Worm (Caenorhabditis elegans) whole organism, young adult: Measurements from ENCODE around the gene Y69E1A.8.

Experiments used
- B0261.1 ChIP-seq: sonication (generic microtip); optimal IDR thresholded peaks from 2 replicates; lab custom pipeline; 2016; ENCODE audit warnings: mild to moderate bottlenecking, missing genetic modification characterization, moderate library complexity, missing compliant biosample characterization
- B0336.3 ChIP-seq: fragments of 200-800 bp; sonication (Bioruptor generic); IDR thresholded peaks from 2 replicates; pipeline ENCODE4 v1.3.6; 2022; ENCODE audit warnings: missing genetic modification characterization, missing compliant biosample characterization
- C06A6.2 ChIP-seq: fragments of 200-800 bp; sonication (Bioruptor generic); conservative IDR thresholded peaks from 2 replicates; pipeline ENCODE4 v1.3.6; 2022; ENCODE audit warnings: missing genetic modification characterization, missing compliant biosample characterization
- D2030.7 ChIP-seq: fragments of 200-800 bp; sonication (Bioruptor generic); IDR thresholded peaks from 2 replicates; pipeline ENCODE4 v1.3.6; 2022; ENCODE audit warnings: missing genetic modification reagents, missing genetic modification characterization, missing compliant biosample characterization
- F23B12.7 ChIP-seq: sonication (generic microtip); optimal IDR thresholded peaks from 2 replicates; lab custom pipeline; 2017; ENCODE audit warnings: missing genetic modification characterization, mild to moderate bottlenecking, missing compliant biosample characterization, antibody characterized with exemption, moderate library complexity; ENCODE audit not compliant: insufficient read depth
- K12H6.12 ChIP-seq: fragments of 200-800 bp; sonication (Bioruptor generic); optimal IDR thresholded peaks from 2 replicates; lab custom pipeline; 2018; ENCODE audit warnings: mild to moderate bottlenecking, missing genetic modification characterization, missing compliant biosample characterization
- T26A5.8 ChIP-seq: sonication (generic microtip); optimal IDR thresholded peaks from 2 replicates; lab custom pipeline; 2016; ENCODE audit warnings: missing genetic modification characterization, missing compliant biosample characterization
- Y56A3A.18 ChIP-seq: fragments of 200-800 bp; sonication (Bioruptor generic); IDR thresholded peaks from 2 replicates; pipeline ENCODE4 v1.3.6; 2022; ENCODE audit warnings: missing genetic modification reagents, missing genetic modification characterization, missing compliant biosample characterization
- ZK185.1 ChIP-seq: sonication (generic microtip); optimal IDR thresholded peaks from 2 replicates; lab custom pipeline; 2016; ENCODE audit warnings: mild to moderate bottlenecking, missing genetic modification characterization, missing compliant biosample characterization; ENCODE audit not compliant: poor library complexity, severe bottlenecking
- atf-7 ChIP-seq: sonication (generic microtip); optimal IDR thresholded peaks from 2 replicates; lab custom pipeline; 2017; ENCODE audit warnings: mild to moderate bottlenecking, missing genetic modification characterization, missing compliant biosample characterization
- athp-1 ChIP-seq: sonication (generic microtip); optimal IDR thresholded peaks from 2 replicates; lab custom pipeline; 2017; ENCODE audit warnings: mild to moderate bottlenecking, missing genetic modification characterization, missing compliant biosample characterization
- cebp-1 ChIP-seq, 2 experiments: fragments of 200-800 bp in 1 of 2; sonication (Bioruptor generic) in 1 of 2; sonication (generic microtip) in 1 of 2; IDR thresholded peaks in 1 of 2; optimal IDR thresholded peaks in 1 of 2; 2 replicates each; pipeline versions ENCODE4 v1.3.6 to Lab custom; 2017 to 2022; ENCODE audit warnings: missing compliant biosample characterization in 2 of 2, missing genetic modification characterization in 2 of 2, mild to moderate bottlenecking in 1 of 2, missing genetic modification reagents in 1 of 2, moderate library complexity in 1 of 2
- ceh-100 ChIP-seq: fragments of 200-800 bp; sonication (Bioruptor generic); IDR thresholded peaks from 2 replicates; pipeline ENCODE4 v1.3.6; 2022; ENCODE audit warnings: missing genetic modification reagents, missing genetic modification characterization, missing compliant biosample characterization
- ceh-58 ChIP-seq: fragments of 200-800 bp; sonication (Bioruptor generic); IDR thresholded peaks from 2 replicates; pipeline ENCODE4 v1.3.6; 2022; ENCODE audit warnings: missing genetic modification characterization, missing compliant biosample characterization
- ceh-79 ChIP-seq: sonication (generic microtip); optimal IDR thresholded peaks from 2 replicates; lab custom pipeline; 2017; ENCODE audit warnings: mild to moderate bottlenecking, missing genetic modification characterization, missing compliant biosample characterization
- chd-7 ChIP-seq: sonication (generic microtip); optimal IDR thresholded peaks from 2 replicates; lab custom pipeline; 2016; ENCODE audit warnings: mild to moderate bottlenecking, missing genetic modification characterization, moderate library complexity, missing compliant biosample characterization
- dox-1 ChIP-seq: fragments of 200-800 bp; sonication (Bioruptor generic); IDR thresholded peaks from 2 replicates; pipeline ENCODE4 v1.3.6; 2022; ENCODE audit warnings: missing genetic modification reagents, missing genetic modification characterization, missing compliant biosample characterization
- dpff-1 ChIP-seq: sonication (generic microtip); optimal IDR thresholded peaks from 2 replicates; lab custom pipeline; 2017; ENCODE audit warnings: mild to moderate bottlenecking, missing genetic modification characterization, missing compliant biosample characterization
- ekl-4 ChIP-seq: fragments of 200-800 bp; sonication (Bioruptor generic); IDR thresholded peaks from 2 replicates; pipeline ENCODE4 v1.3.6; 2022; ENCODE audit warnings: missing genetic modification reagents, missing genetic modification characterization, missing compliant biosample characterization
- ets-4 ChIP-seq: fragments of 200-800 bp; sonication (Bioruptor generic); optimal IDR thresholded peaks from 2 replicates; lab custom pipeline; 2018; ENCODE audit warnings: mild to moderate bottlenecking, missing genetic modification characterization, missing compliant biosample characterization
- hmg-20 ChIP-seq: fragments of 200-800 bp; sonication (Bioruptor generic); IDR thresholded peaks from 2 replicates; pipeline ENCODE4 v1.3.6; 2022; ENCODE audit warnings: missing genetic modification reagents, missing genetic modification characterization, missing compliant biosample characterization
- lin-35 ChIP-seq, 3 experiments: fragments of 150-350 bp in 2 of 3; sonication (generic microtip) in 1 of 3; optimal IDR thresholded peaks; 2 replicates each; lab custom pipeline; 2014 to 2018; ENCODE audit warnings: missing biosample characterization in 3 of 3, missing genetic modification characterization in 3 of 3, missing genetic modification reagents in 3 of 3
- lin-54 ChIP-seq: fragments of 200-800 bp; sonication (Bioruptor generic); optimal IDR thresholded peaks from 2 replicates; lab custom pipeline; 2018; ENCODE audit warnings: mild to moderate bottlenecking, missing genetic modification characterization, missing compliant biosample characterization
- lsl-1 ChIP-seq: fragments of 200-800 bp; sonication (Bioruptor generic); optimal IDR thresholded peaks from 2 replicates; lab custom pipeline; 2018; ENCODE audit warnings: mild to moderate bottlenecking, missing genetic modification characterization, moderate library complexity, missing compliant biosample characterization
- lsy-27 ChIP-seq: sonication (generic microtip); optimal IDR thresholded peaks from 2 replicates; lab custom pipeline; 2017; ENCODE audit warnings: missing genetic modification characterization, mild to moderate bottlenecking, missing compliant biosample characterization, antibody characterized with exemption, missing genotype, borderline replicate concordance; ENCODE audit not compliant: insufficient read depth
- madf-3 ChIP-seq: fragments of 200-800 bp; sonication (Bioruptor generic); IDR thresholded peaks from 2 replicates; pipeline ENCODE4 v1.3.6; 2022; ENCODE audit warnings: missing genetic modification reagents, missing genetic modification characterization, missing compliant biosample characterization
- madf-6 ChIP-seq: fragments of 200-800 bp; sonication (Bioruptor generic); IDR thresholded peaks from 2 replicates; pipeline ENCODE4 v1.3.6; 2022; ENCODE audit warnings: missing genetic modification reagents, missing genetic modification characterization, missing compliant biosample characterization
- mcd-1 ChIP-seq: fragments of 200-800 bp; sonication (Bioruptor generic); IDR thresholded peaks from 2 replicates; pipeline ENCODE4 v1.3.6; 2022; ENCODE audit warnings: missing genetic modification reagents, missing genetic modification characterization, missing compliant biosample characterization
- mxl-1 ChIP-seq: sonication (generic microtip); optimal IDR thresholded peaks from 2 replicates; lab custom pipeline; 2016; ENCODE audit warnings: missing genetic modification characterization, missing compliant biosample characterization
- nfya-1 ChIP-seq: sonication (generic microtip); optimal IDR thresholded peaks from 2 replicates; lab custom pipeline; 2017; ENCODE audit warnings: antibody characterized with exemption, missing compliant biosample characterization, missing genetic modification characterization, borderline replicate concordance; ENCODE audit not compliant: insufficient read depth
- nfyb-1 ChIP-seq: fragments of 200-800 bp; sonication (Bioruptor generic); IDR thresholded peaks from 2 replicates; pipeline ENCODE4 v1.3.6; 2022; ENCODE audit warnings: missing genetic modification reagents, missing genetic modification characterization, missing compliant biosample characterization
- nhr-120 ChIP-seq: fragments of 200-800 bp; sonication (Bioruptor generic); IDR thresholded peaks from 2 replicates; pipeline ENCODE4 v1.3.6; 2022; ENCODE audit warnings: missing genetic modification characterization, missing compliant biosample characterization
- nhr-27 ChIP-seq: fragments of 200-800 bp; sonication (Bioruptor generic); optimal IDR thresholded peaks from 2 replicates; lab custom pipeline; 2018; ENCODE audit warnings: mild to moderate bottlenecking, missing genetic modification characterization, moderate library complexity, missing compliant biosample characterization
- pbrm-1 ChIP-seq: fragments of 200-800 bp; sonication (Bioruptor generic); IDR thresholded peaks from 2 replicates; pipeline ENCODE4 v1.3.6; 2022; ENCODE audit warnings: missing genetic modification reagents, missing genetic modification characterization, missing compliant biosample characterization
- rec-8 ChIP-seq, 2 experiments: sonication (generic microtip); optimal IDR thresholded peaks; 2 replicates each; lab custom pipeline; 2016; ENCODE audit warnings: mild to moderate bottlenecking in 2 of 2, missing genetic modification characterization in 2 of 2, missing genetic modification reagents in 2 of 2, missing genotype in 2 of 2, missing biosample characterization in 1 of 2, missing compliant biosample characterization in 1 of 2, moderate library complexity in 1 of 2
- rpc-1 ChIP-seq, 2 experiments: fragments of 150-350 bp in 1 of 2; sonication (generic microtip) in 1 of 2; optimal IDR thresholded peaks; 2 replicates each; lab custom pipeline; 2014 to 2018; ENCODE audit warnings: missing biosample characterization in 1 of 2, missing genetic modification characterization in 1 of 2, missing genetic modification reagents in 1 of 2, missing genotype in 1 of 2
- snpc-1.1 ChIP-seq: sonication (generic microtip); optimal IDR thresholded peaks from 2 replicates; lab custom pipeline; 2017; ENCODE audit warnings: missing genetic modification characterization, mild to moderate bottlenecking, missing compliant biosample characterization, antibody characterized with exemption, moderate library complexity, missing genotype, missing genetic modification reagents; ENCODE audit not compliant: insufficient read depth
- snpc-1.3 ChIP-seq: sonication (generic microtip); optimal IDR thresholded peaks from 2 replicates; lab custom pipeline; 2017; ENCODE audit warnings: missing genetic modification characterization, mild to moderate bottlenecking, missing compliant biosample characterization, antibody characterized with exemption, moderate library complexity, missing genotype, missing genetic modification reagents; ENCODE audit not compliant: insufficient read depth
- snpc-3.4 ChIP-seq: sonication (generic microtip); optimal IDR thresholded peaks from 2 replicates; lab custom pipeline; 2017; ENCODE audit warnings: missing genetic modification characterization, mild to moderate bottlenecking, missing compliant biosample characterization, antibody characterized with exemption, moderate library complexity, missing genotype, missing genetic modification reagents
- somi-1 ChIP-seq: fragments of 200-800 bp; sonication (Bioruptor generic); optimal IDR thresholded peaks from 2 replicates; lab custom pipeline; 2018; ENCODE audit warnings: mild to moderate bottlenecking, missing genetic modification characterization, missing compliant biosample characterization
- unc-62 ChIP-seq: fragments of 150-350 bp; optimal IDR thresholded peaks from 2 replicates; lab custom pipeline; 2014; ENCODE audit warnings: missing biosample characterization, missing genetic modification reagents, missing genetic modification characterization
- xnd-1 ChIP-seq: sonication (generic microtip); optimal IDR thresholded peaks from 2 replicates; lab custom pipeline; 2016; ENCODE audit warnings: missing genotype, missing genetic modification reagents, missing genetic modification characterization, missing compliant biosample characterization
- zim-3 ChIP-seq: sonication (generic microtip); optimal IDR thresholded peaks from 2 replicates; lab custom pipeline; 2017; ENCODE audit warnings: mild to moderate bottlenecking, missing genetic modification characterization, moderate library complexity, missing compliant biosample characterization
- ztf-18 ChIP-seq: sonication (generic microtip); optimal IDR thresholded peaks from 2 replicates; lab custom pipeline; 2016; ENCODE audit warnings: missing genotype, mild to moderate bottlenecking, missing genetic modification characterization, missing compliant biosample characterization
- ztf-28 ChIP-seq: fragments of 200-800 bp; sonication (Bioruptor generic); IDR thresholded peaks from 2 replicates; pipeline ENCODE4 v1.3.6; 2022; ENCODE audit warnings: missing genetic modification reagents, missing genetic modification characterization, missing compliant biosample characterization

Gene Y69E1A.8

DNA sequence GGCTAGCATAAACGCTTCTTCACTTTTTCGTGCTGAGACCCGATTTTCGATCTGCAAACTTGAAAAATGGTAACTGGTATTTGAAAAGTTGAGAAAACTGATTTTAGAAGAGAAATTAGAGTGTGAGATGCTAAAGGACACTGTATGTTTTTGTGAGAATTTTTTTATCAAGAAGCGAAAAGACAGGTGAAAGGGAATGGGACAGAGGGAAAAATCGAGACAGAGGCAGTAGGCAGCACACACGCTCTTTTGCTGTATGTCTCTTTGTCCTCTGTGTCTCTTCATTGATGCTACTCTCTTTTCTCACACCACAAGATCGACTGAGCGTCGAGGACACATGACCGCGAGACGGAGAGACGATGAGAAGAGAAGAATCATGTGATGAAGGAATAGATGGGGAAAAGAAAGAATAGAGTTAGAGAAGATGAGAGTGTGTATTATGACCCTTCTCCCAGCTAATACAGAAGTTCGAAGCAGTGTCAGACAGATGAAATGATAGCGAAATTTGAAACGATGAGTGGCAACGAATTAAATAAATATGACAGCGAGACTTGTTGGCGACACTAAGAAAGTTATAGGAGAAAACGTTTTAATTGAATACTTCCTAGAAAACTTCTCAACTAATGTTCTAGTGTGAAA lies 30.4 kb upstream of the Y69E1A.8 start, which contains the start of gene lgg-2 (continued):
- TF ChIP-seq rec-8 (tag; optimal IDR thresholded peaks at IDR 0.05; lab: Kevin White, UChicago) (no peak), zim-3 (tag; lab: Kevin White, UChicago) (no peak), lin-35 (GFP tag; optimal IDR thresholded peaks at IDR 0.05; lab: Kevin White, UChicago) (peak in 2 of 3 experiments; percentile 31 to 92), madf-3 (GFP tag; lab: Robert Waterston, UW) (0 out of 2 replicates have a peak, but pooled peaks have one; percentile 64), nhr-120 (no peak), lin-54 (GFP tag; lab: Kevin White, UChicago) (peak; percentile 81), ceh-58 (GFP tag; lab: Robert Waterston, UW) (no peak), snpc-3.4 (tag; lab: Kevin White, UChicago) (no peak), T26A5.8 (tag; lab: Kevin White, UChicago) (no peak), dpff-1 (no peak), lsl-1 (GFP tag; lab: Kevin White, UChicago) (no peak), nfya-1 (tag; lab: Kevin White, UChicago) (no peak), Y56A3A.18 (GFP tag; lab: Robert Waterston, UW) (peak; percentile 42; the same call in 1 of the 2 replicates), nfyb-1 (peak; percentile 92), cebp-1 (GFP tag; IDR thresholded peaks at IDR 0.05; lab: Robert Waterston, UW) (peak; percentile 44; the same call in 1 of the 2 replicates), cebp-1 (tag; optimal IDR thresholded peaks at IDR 0.05; lab: Kevin White, UChicago) (peak; percentile 92), somi-1 (peak; percentile 95), ekl-4 (GFP tag; lab: Robert Waterston, UW) (peak; percentile 90), athp-1 (tag; lab: Kevin White, UChicago) (no peak), unc-62 (peak; percentile 68), ZK185.1 (tag; lab: Kevin White, UChicago) (peak; percentile 69), D2030.7 (no peak), rpc-1 (optimal IDR thresholded peaks at IDR 0.05; lab: Kevin White, UChicago) (peak; percentile 5), rpc-1 (tag; optimal IDR thresholded peaks at IDR 0.05; lab: Kevin White, UChicago) (no peak), lsy-27 (tag; lab: Kevin White, UChicago) (no peak), K12H6.12 (tag; lab: Kevin White, UChicago) (peak; percentile 68), B0261.1 (tag; lab: Kevin White, UChicago) (peak; percentile 9), ceh-79 (tag; lab: Kevin White, UChicago) (no peak), ets-4 (GFP tag; lab: Kevin White, UChicago) (peak; percentile 48), F23B12.7 (tag; lab: Kevin White, UChicago) (no peak), snpc-1.1 (tag; lab: Kevin White, UChicago) (no peak), mcd-1 (GFP tag; lab: Robert Waterston, UW) (peak; percentile 80), ztf-28 (no peak), hmg-20 (GFP tag; lab: Robert Waterston, UW) (0 out of 2 replicates have a peak, but pooled peaks have one; percentile 30), B0336.3 (peak; percentile 67; the same call in 1 of the 2 replicates), madf-6 (GFP tag; lab: Robert Waterston, UW) (0 out of 2 replicates have a peak, but pooled peaks have one; percentile 9), mxl-1 (tag; lab: Kevin White, UChicago) (peak; percentile 23), pbrm-1 (peak; percentile 77; the same call in 1 of the 2 replicates), atf-7 (tag; lab: Kevin White, UChicago) (peak; percentile 87), snpc-1.3 (tag; lab: Kevin White, UChicago) (no peak), dox-1 (GFP tag; lab: Robert Waterston, UW) (peak; percentile 76), ztf-18 (peak; percentile 81), nhr-27 (tag; lab: Kevin White, UChicago) (no peak), C06A6.2 (GFP tag; lab: Robert Waterston, UW) (peak; percentile 90), ceh-100 (GFP tag; lab: Robert Waterston, UW) (peak; percentile 50), chd-7 (tag; lab: Kevin White, UChicago) (peak; percentile 95), xnd-1 (tag; lab: Kevin White, UChicago) (no peak)
